Worm (Caenorhabditis elegans): ENCODE results near the gene zig-6.

zig-6 gene

DNA sequence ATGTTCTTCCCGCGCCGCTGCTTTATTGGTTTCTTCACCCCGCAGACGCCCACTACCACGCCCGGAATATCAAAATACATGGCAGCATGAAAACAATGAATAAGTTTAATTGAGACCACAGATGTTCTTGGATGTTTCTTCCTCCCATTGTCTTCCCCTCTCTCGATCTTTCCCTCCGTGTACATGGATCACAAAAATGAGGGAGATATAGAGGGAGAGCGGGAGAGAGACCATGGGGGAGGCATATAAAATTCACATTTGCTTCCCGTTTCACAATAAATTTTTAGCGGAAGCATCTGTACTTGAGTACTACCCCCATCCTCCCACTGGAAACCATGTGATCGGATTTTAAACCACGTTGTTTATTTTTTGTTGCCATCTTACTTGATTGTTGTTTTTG lies 4.5 kb upstream of the zig-6 start:
- TF ChIP-seq unc-98 (GFP tag; IDR thresholded peaks at IDR 0.05) (no peak), fkh-8 (tag; optimal IDR thresholded peaks at IDR 0.05) (no peak), hlh-4 (tag; optimal IDR thresholded peaks at IDR 0.05) (no peak), tbx-2 (tag; optimal IDR thresholded peaks at IDR 0.05) (no peak), egl-27 (tag; optimal IDR thresholded peaks at IDR 0.05) (no peak), jun-1 (tag; optimal IDR thresholded peaks at IDR 0.05) (no peak), dsc-1 (tag; optimal IDR thresholded peaks at IDR 0.05) (peak; percentile 94), alr-1 (tag; optimal IDR thresholded peaks at IDR 0.05; ENCODE audit: borderline replicate concordance) (no peak), efl-1 (optimal IDR thresholded peaks at IDR 0.05) (no peak), efl-1 (GFP tag; optimal IDR thresholded peaks at IDR 0.05 in 1 of 2) (peak in 1 of 2 experiments; percentile 18), nhr-19 (GFP tag; conservative IDR thresholded peaks at IDR 0.05) (no peak), nhr-20 (tag; optimal IDR thresholded peaks at IDR 0.05) (no peak), mef-2 (tag; optimal IDR thresholded peaks at IDR 0.05) (no peak), blmp-1 (tag; optimal IDR thresholded peaks at IDR 0.05) (no peak), snpc-4 (tag; optimal IDR thresholded peaks at IDR 0.05) (no peak), nhr-90 (tag; optimal IDR thresholded peaks at IDR 0.05; ENCODE audit: poor library complexity) (no peak), swsn-7 (tag; optimal IDR thresholded peaks at IDR 0.05) (no peak), ceh-88 (GFP tag; IDR thresholded peaks at IDR 0.05) (no peak), ets-5 (GFP tag; IDR thresholded peaks at IDR 0.05) (no peak), irx-1 (tag; optimal IDR thresholded peaks at IDR 0.05) (no peak), ztf-11 (tag; optimal IDR thresholded peaks at IDR 0.05) (no peak), sup-37 (GFP tag; optimal IDR thresholded peaks at IDR 0.05) (no peak), tlp-1 (tag; optimal IDR thresholded peaks at IDR 0.05) (no peak), nhr-71 (tag; optimal IDR thresholded peaks at IDR 0.05) (no peak), rnt-1 (tag; optimal IDR thresholded peaks at IDR 0.05) (no peak), C16A3.4 (tag; optimal IDR thresholded peaks at IDR 0.05) (no peak), lin-14 (GFP tag; optimal IDR thresholded peaks at IDR 0.05) (peak; percentile 18), fkh-4 (tag; optimal IDR thresholded peaks at IDR 0.05; ENCODE audit: borderline replicate concordance) (peak; percentile 64), ztf-4 (tag; optimal IDR thresholded peaks at IDR 0.05) (no peak)

ce11 chrX:5190061-5190460 lies 1.2 kb upstream of the zig-6 start:
- TF ChIP-seq nhr-77 (tag; optimal IDR thresholded peaks at IDR 0.05), result no peak
- no peak for TF ChIP-seq nhr-85 (tag)
- no peak for TF ChIP-seq tbx-2 (tag; optimal IDR thresholded peaks at IDR 0.05)
- no peak for TF ChIP-seq egl-13 (tag; optimal IDR thresholded peaks at IDR 0.05)
- no peak for TF ChIP-seq rnt-1 (tag; optimal IDR thresholded peaks at IDR 0.05)
- TF ChIP-seq egl-27 (tag; optimal IDR thresholded peaks at IDR 0.05), result no peak
- TF ChIP-seq unc-62 (GFP tag; optimal IDR thresholded peaks at IDR 0.05), result no peak
- TF ChIP-seq tlp-1 (tag; optimal IDR thresholded peaks at IDR 0.05), result no peak

DNA sequence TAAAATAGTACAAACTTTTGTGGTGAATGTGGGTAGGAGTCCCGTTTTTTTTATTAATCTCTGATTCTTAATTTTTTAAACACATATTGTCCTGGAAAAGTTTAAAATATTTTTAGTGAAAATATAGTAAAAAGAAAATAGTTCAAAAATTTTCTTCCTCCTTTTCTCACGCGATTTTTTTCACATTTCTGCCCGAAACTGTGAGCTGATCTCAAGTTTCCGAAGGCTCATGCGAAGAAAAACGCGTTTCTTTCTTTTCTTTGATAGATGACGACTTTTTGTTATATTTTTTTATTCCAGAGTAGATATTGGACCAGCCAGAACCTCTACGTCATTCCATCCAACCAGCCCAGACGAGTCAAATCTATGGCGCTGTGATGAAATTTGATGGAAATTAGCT lies 4.9 kb downstream of the zig-6 start, which contains the start of gene T03G11.9:
Gene T03G11.9, plus strand, starts transcription at position 301 of the 400 bp plus-strand sequence.
- TF ChIP-seq nhr-237 (tag; optimal IDR thresholded peaks at IDR 0.05) (no peak), ces-1 (GFP tag; optimal IDR thresholded peaks at IDR 0.05) (no peak), elt-3 (tag; optimal IDR thresholded peaks at IDR 0.05) (no peak), nhr-20 (tag; optimal IDR thresholded peaks at IDR 0.05) (no peak), skn-1 (tag; optimal IDR thresholded peaks at IDR 0.05) (no peak), lsy-2 (tag; optimal IDR thresholded peaks at IDR 0.05) (no peak), ceh-63 (GFP tag; optimal IDR thresholded peaks at IDR 0.05) (no peak), dpl-1 (GFP tag; optimal IDR thresholded peaks at IDR 0.05) (no peak), tlp-1 (tag; optimal IDR thresholded peaks at IDR 0.05) (no peak), lin-14 (GFP tag; optimal IDR thresholded peaks at IDR 0.05) (no peak), hlh-17 (GFP tag; optimal IDR thresholded peaks at IDR 0.05; ENCODE audit: borderline replicate concordance) (no peak), isw-1 (GFP tag; IDR thresholded peaks at IDR 0.05) (no peak)

Measured in whole organism, L1 larva.